Fruit fly (Drosophila melanogaster) whole organism, embryonic: ENCODE data around the gene Cpr65Aw.

ENCODE experiments used
- Blimp-1 ChIP-seq: fragments of 200-800 bp; sonication (Bioruptor generic); optimal IDR thresholded peaks from 3 replicates; lab custom pipeline; 2018; ENCODE audit warnings: missing biosample characterization, missing genetic modification characterization, mild to moderate bottlenecking, moderate library complexity, missing genetic modification reagents
- Bteb2 ChIP-seq: fragments of 200-800 bp; sonication (Bioruptor generic); optimal IDR thresholded peaks from 2 replicates; lab custom pipeline; 2016; ENCODE audit warnings: missing biosample characterization, missing genetic modification characterization
- CG11695 ChIP-seq: fragments of 200-800 bp; sonication (Bioruptor generic); IDR thresholded peaks from 3 replicates; pipeline ENCODE4 v1.3.6; 2022; ENCODE audit warnings: missing biosample characterization, missing genetic modification characterization
- CG12769 ChIP-seq: fragments of 200-800 bp; sonication (Bioruptor generic); optimal IDR thresholded peaks from 2 replicates; lab custom pipeline; 2019; ENCODE audit warnings: missing biosample characterization, mild to moderate bottlenecking, missing genetic modification characterization, moderate library complexity
- CG13123 ChIP-seq: fragments of 200-800 bp; sonication (Bioruptor generic); optimal IDR thresholded peaks from 2 replicates; lab custom pipeline; 2016; ENCODE audit warnings: missing biosample characterization, missing genetic modification characterization
- CG14014 ChIP-seq: fragments of 200-800 bp; sonication (Bioruptor generic); IDR thresholded peaks from 2 replicates; pipeline ENCODE4 v1.3.6; 2022; ENCODE audit warnings: missing biosample characterization, missing genetic modification characterization
- CG14441 ChIP-seq: fragments of 200-800 bp; sonication (Bioruptor generic); IDR thresholded peaks from 2 replicates; pipeline ENCODE4 v1.3.6; 2022; ENCODE audit warnings: missing biosample characterization, missing genetic modification characterization
- CG16863 ChIP-seq: fragments of 200-800 bp; sonication (Bioruptor generic); optimal IDR thresholded peaks from 3 replicates; lab custom pipeline; 2016; ENCODE audit warnings: missing biosample characterization, missing genetic modification characterization
- CG17568 ChIP-seq: fragments of 200-800 bp; sonication (Bioruptor generic); optimal IDR thresholded peaks from 2 replicates; lab custom pipeline; 2018; ENCODE audit warnings: missing biosample characterization, mild to moderate bottlenecking, missing genetic modification characterization, moderate library complexity
- CG2116 ChIP-seq: fragments of 200-800 bp; sonication (Bioruptor generic); optimal IDR thresholded peaks from 3 replicates; lab custom pipeline; 2018; ENCODE audit warnings: missing biosample characterization, mild to moderate bottlenecking, missing genetic modification characterization
- CG2129 ChIP-seq: fragments of 200-800 bp; sonication (Bioruptor generic); IDR thresholded peaks from 2 replicates; pipeline ENCODE4 v1.3.6; 2022; ENCODE audit warnings: missing biosample characterization, missing genetic modification characterization; ENCODE audit not compliant: partially characterized antibody
- CG30403 ChIP-seq: fragments of 200-800 bp; sonication (Bioruptor generic); optimal IDR thresholded peaks from 3 replicates; lab custom pipeline; 2016; ENCODE audit warnings: missing biosample characterization, missing genetic modification characterization
- CG3065 ChIP-seq: fragments of 200-800 bp; sonication (Bioruptor generic); optimal IDR thresholded peaks from 2 replicates; lab custom pipeline; 2016; ENCODE audit warnings: missing biosample characterization, missing genetic modification characterization
- CG3838 ChIP-seq: fragments of 200-800 bp; sonication (Bioruptor generic); optimal IDR thresholded peaks from 3 replicates; lab custom pipeline; 2016; ENCODE audit warnings: missing biosample characterization, missing genetic modification characterization
- CG4282 ChIP-seq: fragments of 200-800 bp; sonication (Bioruptor generic); optimal IDR thresholded peaks from 2 replicates; lab custom pipeline; 2016; ENCODE audit warnings: missing biosample characterization, missing genetic modification characterization
- CG6175 ChIP-seq: fragments of 200-800 bp; sonication (Bioruptor generic); IDR thresholded peaks from 3 replicates; pipeline ENCODE4 v1.3.6; 2022; ENCODE audit warnings: missing biosample characterization, missing genetic modification characterization
- CG7786 ChIP-seq: fragments of 200-800 bp; sonication (Bioruptor generic); optimal IDR thresholded peaks from 2 replicates; lab custom pipeline; 2016; ENCODE audit warnings: missing biosample characterization, missing genetic modification characterization
- CG8388 ChIP-seq: fragments of 200-800 bp; sonication (Bioruptor generic); optimal IDR thresholded peaks from 2 replicates; lab custom pipeline; 2019; ENCODE audit warnings: missing biosample characterization, mild to moderate bottlenecking, missing genetic modification characterization, moderate library complexity
- CG9797 ChIP-seq: fragments of 200-800 bp; sonication (Bioruptor generic); optimal IDR thresholded peaks from 3 replicates; lab custom pipeline; 2018; ENCODE audit warnings: missing biosample characterization, mild to moderate bottlenecking, missing genetic modification characterization
- CG9817 ChIP-seq: fragments of 200-800 bp; sonication (Bioruptor generic); optimal IDR thresholded peaks from 2 replicates; lab custom pipeline; 2018; ENCODE audit warnings: missing biosample characterization, mild to moderate bottlenecking, missing genetic modification characterization, moderate library complexity
- Dip3 ChIP-seq: fragments of 200-800 bp; sonication (Bioruptor generic); optimal IDR thresholded peaks from 3 replicates; lab custom pipeline; 2016; ENCODE audit warnings: missing biosample characterization, missing genetic modification characterization
- Drgx ChIP-seq: fragments of 200-800 bp; sonication (Bioruptor generic); IDR thresholded peaks from 2 replicates; pipeline ENCODE4 v1.3.6; 2022; ENCODE audit warnings: missing biosample characterization, missing genetic modification characterization
- Jarid2 ChIP-seq: fragments of 200-800 bp; sonication (Bioruptor generic); optimal IDR thresholded peaks from 3 replicates; lab custom pipeline; 2017; ENCODE audit warnings: mild to moderate bottlenecking, missing biosample characterization, missing genetic modification reagents, missing genetic modification characterization
- Myb ChIP-seq: fragments of 200-800 bp; sonication (Bioruptor generic); optimal IDR thresholded peaks from 2 replicates; lab custom pipeline; 2016; ENCODE audit warnings: missing biosample characterization, missing genetic modification characterization
- Poxn ChIP-seq: fragments of 200-800 bp; sonication (Bioruptor generic); IDR thresholded peaks from 2 replicates; pipeline ENCODE4 v1.3.6; 2022; ENCODE audit warnings: missing biosample characterization, missing genetic modification characterization
- Ravus ChIP-seq: fragments of 200-800 bp; sonication (Bioruptor generic); IDR thresholded peaks from 2 replicates; pipeline ENCODE4 v1.3.6; 2022; ENCODE audit warnings: missing biosample characterization, missing genetic modification characterization
- Rfx ChIP-seq: fragments of 200-800 bp; sonication (Bioruptor generic); IDR thresholded peaks from 2 replicates; pipeline ENCODE4 v1.3.6; 2022; ENCODE audit warnings: missing biosample characterization, missing genetic modification characterization
- Taf1 ChIP-seq: fragments of 200-800 bp; sonication (Bioruptor generic); IDR thresholded peaks from 2 replicates; pipeline ENCODE4 v1.3.6; 2022; ENCODE audit warnings: missing biosample characterization, missing genetic modification characterization
- Vsx1 ChIP-seq: fragments of 200-800 bp; sonication (Bioruptor generic); optimal IDR thresholded peaks from 2 replicates; lab custom pipeline; 2017; ENCODE audit warnings: missing biosample characterization, mild to moderate bottlenecking, missing genetic modification characterization, missing genetic modification reagents
- ase ChIP-seq: fragments of 200-800 bp; sonication (Bioruptor generic); IDR thresholded peaks from 3 replicates; pipeline ENCODE4 v1.3.6; 2022; ENCODE audit warnings: missing biosample characterization, missing genetic modification characterization
- ash1 ChIP-seq: fragments of 200-800 bp; sonication (Bioruptor generic); optimal IDR thresholded peaks from 2 replicates; lab custom pipeline; 2018; ENCODE audit warnings: missing biosample characterization, mild to moderate bottlenecking, missing genetic modification characterization
- chm ChIP-seq: fragments of 200-800 bp; sonication (Bioruptor generic); IDR thresholded peaks from 2 replicates; pipeline ENCODE4 v1.3.6; 2022; ENCODE audit warnings: missing biosample characterization, missing genetic modification characterization
- chn ChIP-seq: fragments of 200-800 bp; sonication (Bioruptor generic); optimal IDR thresholded peaks from 2 replicates; lab custom pipeline; 2016; ENCODE audit warnings: missing biosample characterization, missing genetic modification characterization
- ci ChIP-seq: fragments of 200-800 bp; sonication (Bioruptor generic); IDR thresholded peaks from 3 replicates; pipeline ENCODE4 v1.3.6; 2022; ENCODE audit warnings: missing biosample characterization, missing genetic modification characterization
- corto ChIP-seq: fragments of 200-800 bp; sonication (Bioruptor generic); optimal IDR thresholded peaks from 2 replicates; lab custom pipeline; 2016; ENCODE audit warnings: missing biosample characterization, mild to moderate bottlenecking, missing genetic modification characterization, moderate library complexity
- crp ChIP-seq, 2 experiments: fragments of 200-800 bp; sonication (Bioruptor generic); optimal IDR thresholded peaks; 2 replicates in 1 of 2; 3 replicates in 1 of 2; lab custom pipeline; 2017; ENCODE audit warnings: missing biosample characterization in 2 of 2, missing genetic modification characterization in 2 of 2, mild to moderate bottlenecking in 1 of 2, moderate library complexity in 1 of 2
- dati ChIP-seq: fragments of 200-800 bp; sonication (Bioruptor generic); IDR thresholded peaks from 2 replicates; pipeline ENCODE4 v1.3.6; 2022; ENCODE audit warnings: missing biosample characterization, missing genetic modification characterization
- disco-r ChIP-seq: fragments of 200-800 bp; sonication (Bioruptor generic); optimal IDR thresholded peaks from 2 replicates; lab custom pipeline; 2016; ENCODE audit warnings: missing biosample characterization, missing genetic modification characterization
- dysf ChIP-seq: fragments of 200-800 bp; sonication (Bioruptor generic); IDR thresholded peaks from 3 replicates; pipeline ENCODE4 v1.3.6; 2022; ENCODE audit warnings: missing biosample characterization, missing genetic modification characterization
- fru ChIP-seq: fragments of >200 bp; optimal IDR thresholded peaks from 2 replicates; lab custom pipeline; 2017
- fu2 ChIP-seq: fragments of 200-800 bp; sonication (Bioruptor generic); optimal IDR thresholded peaks from 2 replicates; lab custom pipeline; 2016; ENCODE audit warnings: missing biosample characterization, missing genetic modification characterization
- gcm2 ChIP-seq: fragments of 200-800 bp; sonication (Bioruptor generic); optimal IDR thresholded peaks from 2 replicates; lab custom pipeline; 2016; ENCODE audit warnings: missing biosample characterization, missing genetic modification characterization
- h ChIP-seq: fragments of >200 bp; optimal IDR thresholded peaks from 2 replicates; lab custom pipeline; 2017
- her ChIP-seq: fragments of 200-800 bp; sonication (Bioruptor generic); optimal IDR thresholded peaks from 2 replicates; lab custom pipeline; 2016; ENCODE audit warnings: missing biosample characterization, missing genetic modification characterization
- jigr1 ChIP-seq: fragments of 200-800 bp; sonication (Bioruptor generic); IDR thresholded peaks from 3 replicates; pipeline ENCODE4 v1.3.6; 2022; ENCODE audit warnings: missing biosample characterization, missing genetic modification characterization
- nerfin-1 ChIP-seq: fragments of 200-800 bp; sonication (Bioruptor generic); optimal IDR thresholded peaks from 3 replicates; lab custom pipeline; 2019; ENCODE audit warnings: missing biosample characterization, mild to moderate bottlenecking, missing genetic modification characterization, moderate library complexity
- shn ChIP-seq: fragments of 200-800 bp; sonication (Bioruptor generic); optimal IDR thresholded peaks from 3 replicates; lab custom pipeline; 2016; ENCODE audit warnings: missing biosample characterization, missing genetic modification characterization
- sqz ChIP-seq: fragments of 200-800 bp; sonication (Bioruptor generic); optimal IDR thresholded peaks from 3 replicates; lab custom pipeline; 2018; ENCODE audit warnings: missing biosample characterization, mild to moderate bottlenecking, missing genetic modification characterization
- trem ChIP-seq: fragments of 200-800 bp; optimal IDR thresholded peaks from 3 replicates; lab custom pipeline; 2019; ENCODE audit warnings: missing biosample characterization, mild to moderate bottlenecking, missing genetic modification characterization, moderate library complexity
- tup ChIP-seq: fragments of 200-800 bp; sonication (Bioruptor generic); optimal IDR thresholded peaks from 2 replicates; lab custom pipeline; 2016; ENCODE audit warnings: missing biosample characterization, mild to moderate bottlenecking, missing genetic modification characterization, moderate library complexity
- zen ChIP-seq: fragments of 200-800 bp; sonication (Bioruptor generic); optimal IDR thresholded peaks from 3 replicates; lab custom pipeline; 2018; ENCODE audit warnings: missing biosample characterization, mild to moderate bottlenecking, missing genetic modification characterization, moderate library complexity

The Cpr65Aw gene

dm6 chr3L:6124616-6125408 is 17.4 kb downstream of the Cpr65Aw start (continued):
- no peak for TF ChIP-seq gcm2 (GFP tag; lab: Kevin White, UChicago)
- peak; percentile 94 for TF ChIP-seq chm (GFP tag; lab: Robert Waterston, UW)
- peak; percentile 58 for TF ChIP-seq Jarid2 (GFP tag; lab: Kevin White, UChicago)
- peak; percentile 88 for TF ChIP-seq CG12769 (tag; lab: Kevin White, UChicago)
- peak; percentile 65 for TF ChIP-seq disco-r (GFP tag; lab: Kevin White, UChicago)
- peak; percentile 82 for TF ChIP-seq Vsx1
- peak; percentile 79; the same call in 2 of the 3 replicates for TF ChIP-seq dysf (GFP tag; lab: Robert Waterston, UW)
- peak; percentile 70 for TF ChIP-seq CG9817 (tag; lab: Kevin White, UChicago)
- peak; percentile 55 for TF ChIP-seq CG8388
- peak; percentile 77 for TF ChIP-seq ash1 (GFP tag; lab: Kevin White, UChicago)
- no peak for TF ChIP-seq tup (GFP tag; lab: Kevin White, UChicago)
- TF ChIP-seq CG2129 = no peak
- peak; percentile 70; the same call in 1 of the 2 replicates for TF ChIP-seq CG14014 (GFP tag; lab: Robert Waterston, UW)
- no peak for TF ChIP-seq Bteb2 (GFP tag; lab: Kevin White, UChicago)
- TF ChIP-seq CG14441 (GFP tag; lab: Robert Waterston, UW) = peak; percentile 72
- peak; percentile 53 for TF ChIP-seq CG30403 (GFP tag; lab: Kevin White, UChicago)
- TF ChIP-seq shn = peak; percentile 50
- TF ChIP-seq trem = peak; percentile 41
- no peak for TF ChIP-seq corto (GFP tag; lab: Kevin White, UChicago)
- peak; percentile 24 for TF ChIP-seq CG13123 (GFP tag; lab: Kevin White, UChicago)
- TF ChIP-seq CG9797 (GFP tag; lab: Kevin White, UChicago) = peak; percentile 29
- no peak for TF ChIP-seq CG4282 (GFP tag; lab: Kevin White, UChicago)
- no peak for TF ChIP-seq Drgx (GFP tag; lab: Robert Waterston, UW)
- peak; percentile 26 for TF ChIP-seq Myb (GFP tag; lab: Kevin White, UChicago)
- peak; percentile 98 for TF ChIP-seq ci (GFP tag; lab: Robert Waterston, UW)
- peak; percentile 83 for TF ChIP-seq dati (GFP tag; lab: Robert Waterston, UW)
- TF ChIP-seq nerfin-1 = peak; percentile 72
- peak; percentile 25 for TF ChIP-seq CG16863
- peak; percentile 79 for TF ChIP-seq ase (GFP tag; lab: Robert Waterston, UW)
- TF ChIP-seq Poxn = no peak
- TF ChIP-seq Rfx (GFP tag; lab: Robert Waterston, UW) = peak; percentile 91
- TF ChIP-seq fru = no peak
- TF ChIP-seq CG6175 (GFP tag; lab: Robert Waterston, UW) = peak; percentile 81
- peak; percentile 79 for TF ChIP-seq CG17568 (GFP tag; lab: Kevin White, UChicago)
- TF ChIP-seq Taf1 (GFP tag; lab: Robert Waterston, UW) = peak; percentile 42
- no peak for TF ChIP-seq CG7786 (GFP tag; lab: Kevin White, UChicago)
- TF ChIP-seq zen (tag; lab: Kevin White, UChicago) = peak; percentile 55
- peak; percentile 74 for TF ChIP-seq sqz (GFP tag; lab: Kevin White, UChicago)
- peak in 1 of 2 experiments; percentile 22 for TF ChIP-seq crp (GFP tag; optimal IDR thresholded peaks at IDR 0.05; lab: Kevin White, UChicago)
- TF ChIP-seq her = peak; percentile 64
- TF ChIP-seq h = no peak
- TF ChIP-seq jigr1 = no peak
- peak; percentile 65 for TF ChIP-seq CG2116 (GFP tag; lab: Kevin White, UChicago)
- no peak; the same call in 1 of the 2 replicates for TF ChIP-seq Ravus (GFP tag; lab: Robert Waterston, UW)
- TF ChIP-seq fu2 = no peak
- peak; percentile 42 for TF ChIP-seq Blimp-1 (GFP tag; lab: Kevin White, UChicago)
- TF ChIP-seq CG3065 (GFP tag; lab: Kevin White, UChicago) = no peak
- TF ChIP-seq chn (GFP tag; lab: Kevin White, UChicago) = no peak
- TF ChIP-seq CG3838 (GFP tag; lab: Kevin White, UChicago) = peak; percentile 4
- no peak for TF ChIP-seq Dip3
- TF ChIP-seq CG11695 (GFP tag; lab: Robert Waterston, UW) = peak; percentile 81
